Worm (Caenorhabditis elegans): ENCODE measurements around the gene nas-27.

The nas-27 gene

ce11 chrII:1191853-1192252 is 12.7 kb upstream of the nas-27 start:
- no peak for TF ChIP-seq zag-1 (tag; optimal IDR thresholded peaks at IDR 0.05)
- TF ChIP-seq mbf-1 (tag; optimal IDR thresholded peaks at IDR 0.05), result no peak
- no peak for TF ChIP-seq mab-5 (tag; optimal IDR thresholded peaks at IDR 0.05)
- no peak for TF ChIP-seq unc-39 (tag; optimal IDR thresholded peaks at IDR 0.05)
- no peak for TF ChIP-seq ZK546.5 (tag; optimal IDR thresholded peaks at IDR 0.05)
- TF ChIP-seq sem-4 (tag; optimal IDR thresholded peaks at IDR 0.05), result no peak
- TF ChIP-seq elt-1 (tag; optimal IDR thresholded peaks at IDR 0.05), result no peak
- no peak for TF ChIP-seq ztf-11 (tag; optimal IDR thresholded peaks at IDR 0.05)
- TF ChIP-seq ztf-1 (GFP tag; conservative IDR thresholded peaks at IDR 0.05), result no peak
- no peak for TF ChIP-seq blmp-1 (tag; optimal IDR thresholded peaks at IDR 0.05; ENCODE audit: insufficient read depth)
- no peak for TF ChIP-seq nhr-12 (tag; optimal IDR thresholded peaks at IDR 0.05)
- no peak for TF ChIP-seq ceh-16 (tag; optimal IDR thresholded peaks at IDR 0.05)
- no peak for TF ChIP-seq nhr-10 (tag; optimal IDR thresholded peaks at IDR 0.05)

- TF ChIP-seq blmp-1 (tag; optimal IDR thresholded peaks at IDR 0.05; ENCODE audit: insufficient read depth) (peak; percentile 63), sma-9 (GFP tag; optimal IDR thresholded peaks at IDR 0.05) (no peak), sma-9 (tag; optimal IDR thresholded peaks at IDR 0.05) (no peak), fos-1 (tag; optimal IDR thresholded peaks at IDR 0.05) (peak; percentile 29)
These were observed 10.5 kb upstream of the nas-27 start for ce11 chrII:1189652-1190051.

DNA sequence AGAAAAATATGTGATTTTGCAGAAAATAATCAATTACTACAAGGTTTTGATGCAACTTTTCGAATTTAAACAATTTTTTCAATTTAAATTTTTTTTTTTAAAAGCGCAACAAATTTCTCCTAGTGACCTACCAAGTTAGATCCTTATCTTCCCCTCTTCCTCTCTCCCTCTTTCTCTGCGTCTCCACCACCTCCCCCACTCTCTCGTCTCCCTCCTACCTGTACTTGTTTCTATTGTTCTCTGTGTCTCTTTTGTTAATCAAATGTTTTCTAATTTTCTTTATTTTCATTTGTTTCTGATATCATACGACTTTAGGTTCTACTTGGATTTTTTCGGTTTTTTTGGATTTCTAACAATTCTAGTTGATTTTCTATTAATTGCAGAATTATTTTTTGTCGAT is 9.0 kb upstream of the nas-27 start:
- TF ChIP-seq gmeb-1 (tag; optimal IDR thresholded peaks at IDR 0.05), result peak; percentile 37
- TF ChIP-seq fos-1 (tag; optimal IDR thresholded peaks at IDR 0.05), result peak; percentile 13
- peak; percentile 16 for TF ChIP-seq F13H6.1 (tag; optimal IDR thresholded peaks at IDR 0.05)
- peak; percentile 42 for TF ChIP-seq sma-3 (GFP tag; optimal IDR thresholded peaks at IDR 0.05)
- no peak for TF ChIP-seq peb-1 (tag; optimal IDR thresholded peaks at IDR 0.05)
- peak; percentile 65 for TF ChIP-seq elt-1 (tag; optimal IDR thresholded peaks at IDR 0.05)
- peak; percentile 14 for TF ChIP-seq unc-55 (GFP tag; optimal IDR thresholded peaks at IDR 0.05)
- TF ChIP-seq sma-9 (GFP tag; optimal IDR thresholded peaks at IDR 0.05), result no peak
- no peak for TF ChIP-seq sma-9 (tag; optimal IDR thresholded peaks at IDR 0.05)

- no peak for TF ChIP-seq elt-3 (tag; optimal IDR thresholded peaks at IDR 0.05)
- TF ChIP-seq fos-1 (tag; optimal IDR thresholded peaks at IDR 0.05), result peak; percentile 43
These were observed 7.0 kb downstream of the nas-27 start, which contains the start of gene dlhd-1 for ce11 chrII:1172080-1172575. Gene dlhd-1 (minus strand): TSS chrII:1172130.

ce11 chrII:1170842-1171241 is 8.3 kb downstream of the nas-27 start:
- TF ChIP-seq nhr-129 (tag; optimal IDR thresholded peaks at IDR 0.05) (no peak), elt-1 (tag; optimal IDR thresholded peaks at IDR 0.05) (no peak), gmeb-1 (tag; optimal IDR thresholded peaks at IDR 0.05) (no peak), nhr-23 (tag; optimal IDR thresholded peaks at IDR 0.05) (no peak), mbf-1 (tag; optimal IDR thresholded peaks at IDR 0.05) (no peak), nhr-25 (tag; optimal IDR thresholded peaks at IDR 0.05) (no peak), nhr-21 (tag; optimal IDR thresholded peaks at IDR 0.05) (no peak), ama-1 (optimal IDR thresholded peaks at IDR 0.05) (no peak), zag-1 (tag; optimal IDR thresholded peaks at IDR 0.05) (no peak), unc-55 (GFP tag; optimal IDR thresholded peaks at IDR 0.05) (no peak), nhr-10 (tag; optimal IDR thresholded peaks at IDR 0.05) (no peak), ceh-16 (tag; optimal IDR thresholded peaks at IDR 0.05) (no peak), R02D3.7 (tag; optimal IDR thresholded peaks at IDR 0.05) (no peak), ztf-1 (GFP tag; conservative IDR thresholded peaks at IDR 0.05) (no peak), ceh-82 (tag; optimal IDR thresholded peaks at IDR 0.05) (no peak), egl-27 (tag; optimal IDR thresholded peaks at IDR 0.05) (no peak), snpc-4 (tag; optimal IDR thresholded peaks at IDR 0.05) (no peak), Y55F3AM.14 (GFP tag; optimal IDR thresholded peaks at IDR 0.05) (no peak), aly-2 (tag; optimal IDR thresholded peaks at IDR 0.05) (no peak), blmp-1 (tag; optimal IDR thresholded peaks at IDR 0.05; ENCODE audit: insufficient read depth) (no peak)

DNA sequence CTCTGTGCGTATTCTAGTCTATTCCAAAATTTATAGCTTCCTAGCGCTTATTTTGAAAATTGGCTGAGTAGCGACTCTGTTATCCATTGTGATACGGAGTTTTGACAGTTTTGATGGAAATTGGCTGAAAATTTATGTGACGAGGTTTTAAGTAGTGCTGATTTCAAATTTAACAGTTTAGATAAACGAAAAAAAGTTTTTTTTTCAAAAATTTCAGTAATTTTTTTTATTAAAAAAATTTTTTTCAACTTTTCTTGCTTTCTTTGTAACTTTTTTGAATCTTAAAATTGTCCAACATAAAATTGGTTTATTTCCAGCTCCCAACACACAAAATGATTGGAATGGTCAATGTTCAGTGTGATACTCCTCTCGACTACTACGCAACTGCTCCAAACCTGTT is 15.8 kb downstream of the nas-27 start, which contains the start of gene T23F4.2:
TSS of gene T23F4.2 (plus strand) at position 301 of the 400 bp plus-strand sequence.
- TF ChIP-seq crh-2 (tag; optimal IDR thresholded peaks at IDR 0.05), result no peak
- no peak for TF ChIP-seq egl-27 (tag; optimal IDR thresholded peaks at IDR 0.05)
- no peak for TF ChIP-seq nhr-10 (tag; optimal IDR thresholded peaks at IDR 0.05)
- no peak for TF ChIP-seq nhr-21 (tag; optimal IDR thresholded peaks at IDR 0.05)
- TF ChIP-seq gmeb-1 (tag; optimal IDR thresholded peaks at IDR 0.05), result no peak
- no peak for TF ChIP-seq sma-3 (GFP tag; optimal IDR thresholded peaks at IDR 0.05)
- TF ChIP-seq dmd-4 (tag; optimal IDR thresholded peaks at IDR 0.05), result no peak
- no peak for TF ChIP-seq fos-1 (tag; optimal IDR thresholded peaks at IDR 0.05)
- TF ChIP-seq ztf-1 (GFP tag; conservative IDR thresholded peaks at IDR 0.05), result no peak
- TF ChIP-seq aly-2 (tag; optimal IDR thresholded peaks at IDR 0.05), result no peak
- no peak for TF ChIP-seq Y55F3AM.14 (GFP tag; optimal IDR thresholded peaks at IDR 0.05)

All from whole organism, L2 larva.